Worm (Caenorhabditis elegans) whole organism, L2 larva: ENCODE measurements around the gene Y55F3BR.10.

ENCODE experiments used
- C34F6.9 ChIP-seq: fragments of 150-350 bp; optimal IDR thresholded peaks from 2 replicates; lab custom pipeline; 2014; ENCODE audit warnings: missing biosample characterization, missing genetic modification characterization
- F13H6.1 ChIP-seq: sonication (generic microtip); optimal IDR thresholded peaks from 2 replicates; lab custom pipeline; 2016; ENCODE audit warnings: missing genetic modification characterization, missing compliant biosample characterization
- Y55F3AM.14 ChIP-seq: fragments of 200-800 bp; sonication (Bioruptor generic); optimal IDR thresholded peaks from 2 replicates; lab custom pipeline; 2018; ENCODE audit warnings: mild to moderate bottlenecking, missing genetic modification characterization, missing compliant biosample characterization
- ZK546.5 ChIP-seq: sonication (generic microtip); optimal IDR thresholded peaks from 2 replicates; lab custom pipeline; 2017; ENCODE audit warnings: missing biosample characterization, missing genetic modification characterization
- alr-1 ChIP-seq: fragments of 150-350 bp; optimal IDR thresholded peaks from 2 replicates; lab custom pipeline; 2014; ENCODE audit warnings: missing biosample characterization, missing genetic modification characterization
- aly-2 ChIP-seq: fragments of 150-350 bp; optimal IDR thresholded peaks from 2 replicates; lab custom pipeline; 2014; ENCODE audit warnings: missing biosample characterization, missing genetic modification characterization
- ama-1 ChIP-seq: fragments of 150-350 bp; optimal IDR thresholded peaks from 2 replicates; lab custom pipeline; 2018; ENCODE audit warnings: inconsistent platforms
- ceh-82 ChIP-seq: fragments of 150-350 bp; optimal IDR thresholded peaks from 2 replicates; lab custom pipeline; 2014; ENCODE audit warnings: missing biosample characterization, missing genetic modification characterization
- crh-2 ChIP-seq: sonication (generic microtip); optimal IDR thresholded peaks from 2 replicates; lab custom pipeline; 2017; ENCODE audit warnings: missing biosample characterization, missing genetic modification characterization
- egl-27 ChIP-seq: sonication (generic microtip); optimal IDR thresholded peaks from 3 replicates; lab custom pipeline; 2017; ENCODE audit warnings: missing biosample characterization, missing genetic modification reagents, missing genetic modification characterization
- elt-3 ChIP-seq: sonication (generic microtip); optimal IDR thresholded peaks from 2 replicates; lab custom pipeline; 2017; ENCODE audit warnings: missing biosample characterization, missing genetic modification characterization
- fos-1 ChIP-seq: fragments of 150-350 bp; optimal IDR thresholded peaks from 2 replicates; lab custom pipeline; 2014; ENCODE audit warnings: missing biosample characterization, missing genetic modification characterization
- gmeb-1 ChIP-seq: fragments of 150-350 bp; optimal IDR thresholded peaks from 2 replicates; lab custom pipeline; 2014; ENCODE audit warnings: missing biosample characterization, missing genetic modification characterization
- lin-39 ChIP-seq: fragments of 150-350 bp; optimal IDR thresholded peaks from 2 replicates; lab custom pipeline; 2014; ENCODE audit warnings: missing biosample characterization, missing genetic modification reagents, missing genetic modification characterization
- lsy-2 ChIP-seq, 2 experiments: fragments of 150-350 bp in 1 of 2; sonication (generic microtip) in 1 of 2; optimal IDR thresholded peaks; 2 replicates each; lab custom pipeline; 2014 to 2017; ENCODE audit warnings: missing biosample characterization in 2 of 2, missing genetic modification characterization in 2 of 2
- mdl-1 ChIP-seq, 2 experiments: fragments of 150-350 bp in 1 of 2; sonication (generic microtip) in 1 of 2; optimal IDR thresholded peaks; 2 replicates each; lab custom pipeline; 2017; ENCODE audit warnings: missing biosample characterization in 2 of 2, missing genetic modification characterization in 2 of 2
- nhr-12 ChIP-seq: fragments of 150-350 bp; optimal IDR thresholded peaks from 2 replicates; lab custom pipeline; 2014; ENCODE audit warnings: missing biosample characterization, missing genetic modification characterization
- nhr-129 ChIP-seq: fragments of 150-350 bp; optimal IDR thresholded peaks from 2 replicates; lab custom pipeline; 2014; ENCODE audit warnings: missing biosample characterization, missing genetic modification characterization
- nhr-21 ChIP-seq: fragments of 150-350 bp; optimal IDR thresholded peaks from 2 replicates; lab custom pipeline; 2014; ENCODE audit warnings: missing biosample characterization, missing genetic modification characterization
- nhr-237 ChIP-seq: fragments of 150-350 bp; optimal IDR thresholded peaks from 2 replicates; lab custom pipeline; 2014; ENCODE audit warnings: missing biosample characterization, missing genetic modification characterization
- nhr-25 ChIP-seq: fragments of 150-350 bp; sonication (generic microtip); optimal IDR thresholded peaks from 3 replicates; lab custom pipeline; 2014; ENCODE audit warnings: missing biosample characterization, missing genetic modification characterization
- nhr-77 ChIP-seq: fragments of 150-350 bp; optimal IDR thresholded peaks from 2 replicates; lab custom pipeline; 2014; ENCODE audit warnings: missing biosample characterization, missing genetic modification characterization
- sem-4 ChIP-seq: fragments of 150-350 bp; optimal IDR thresholded peaks from 2 replicates; lab custom pipeline; 2014; ENCODE audit warnings: missing biosample characterization, missing genetic modification reagents, missing genetic modification characterization
- sma-3 ChIP-seq: sonication (generic microtip); optimal IDR thresholded peaks from 2 replicates; lab custom pipeline; 2016; ENCODE audit warnings: missing genetic modification reagents, missing genetic modification characterization, missing compliant biosample characterization
- snpc-4 ChIP-seq: fragments of 150-350 bp; optimal IDR thresholded peaks from 2 replicates; lab custom pipeline; 2014; ENCODE audit warnings: missing biosample characterization, missing genetic modification characterization
- unc-39 ChIP-seq: fragments of 150-350 bp; optimal IDR thresholded peaks from 2 replicates; lab custom pipeline; 2014; ENCODE audit warnings: missing biosample characterization, missing genetic modification characterization
- unc-55 ChIP-seq: fragments of 150-350 bp; sonication (generic microtip); optimal IDR thresholded peaks from 3 replicates; lab custom pipeline; 2014; ENCODE audit warnings: missing biosample characterization, missing genetic modification reagents, missing genetic modification characterization
- unc-62 ChIP-seq: fragments of 150-350 bp; optimal IDR thresholded peaks from 2 replicates; lab custom pipeline; 2014; ENCODE audit warnings: missing biosample characterization, missing genetic modification reagents, missing genetic modification characterization
- zag-1 ChIP-seq: fragments of 150-350 bp; optimal IDR thresholded peaks from 2 replicates; lab custom pipeline; 2014; ENCODE audit warnings: missing biosample characterization, missing genetic modification characterization
- ztf-1 ChIP-seq: fragments of 200-800 bp; sonication (Bioruptor generic); conservative IDR thresholded peaks from 2 replicates; pipeline ENCODE4 v1.3.6; 2022; ENCODE audit warnings: missing genetic modification characterization, missing compliant biosample characterization
- ztf-11 ChIP-seq: sonication (generic microtip); optimal IDR thresholded peaks from 2 replicates; lab custom pipeline; 2017; ENCODE audit warnings: missing biosample characterization, missing genetic modification characterization
- ztf-4 ChIP-seq: fragments of 150-350 bp; optimal IDR thresholded peaks from 2 replicates; lab custom pipeline; 2014; ENCODE audit warnings: missing biosample characterization, missing genetic modification characterization

The Y55F3BR.10 gene

DNA sequence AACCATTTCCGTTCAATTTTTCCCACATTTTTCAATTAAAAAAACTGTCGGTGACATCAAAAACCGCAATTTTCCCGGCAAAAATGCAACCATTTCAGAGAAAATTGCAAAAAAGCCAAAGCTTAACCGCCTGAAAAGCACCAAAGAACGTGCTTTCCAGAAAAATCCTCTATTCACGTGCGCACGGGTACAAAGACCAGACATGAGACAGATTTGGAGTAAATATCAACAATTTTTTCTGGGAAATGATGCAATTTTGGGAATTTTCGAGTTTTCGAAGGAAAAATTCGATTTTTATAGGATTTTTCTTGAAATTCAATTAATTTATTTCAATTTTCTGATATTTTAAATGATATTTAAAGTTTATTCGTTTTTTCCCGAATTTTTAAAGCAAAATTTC is 3.1 kb upstream of the Y55F3BR.10 start:
- TF ChIP-seq C34F6.9 (tag; lab: Kevin White, UChicago) (peak; percentile 41), lin-39 (no peak), nhr-129 (peak; percentile 86)

DNA sequence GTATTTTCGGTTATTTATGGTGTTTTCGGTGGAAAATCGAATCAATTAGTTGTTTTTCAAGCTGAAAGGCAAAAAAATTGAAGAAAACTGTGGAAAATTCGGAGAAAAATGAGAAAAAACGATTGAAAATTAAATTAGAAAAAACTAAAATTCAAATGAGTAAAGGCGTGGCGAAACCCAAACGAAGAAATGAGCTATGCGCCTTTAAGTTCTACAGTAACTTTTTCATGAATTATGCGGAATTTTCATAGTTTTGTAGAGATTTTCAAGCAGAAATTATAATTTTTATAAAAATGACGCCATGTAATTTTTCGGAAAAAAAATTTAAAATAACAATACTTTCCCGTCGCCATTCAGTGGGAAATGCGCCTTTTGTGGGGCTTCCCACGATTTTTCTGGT is 2.5 kb upstream of the Y55F3BR.10 start:
- no peak for TF ChIP-seq sma-3 (GFP tag; lab: Kevin White, UChicago)
- no peak for TF ChIP-seq alr-1
- TF ChIP-seq snpc-4 (tag; lab: Kevin White, UChicago) = no peak
- no peak for TF ChIP-seq lsy-2 (tag; optimal IDR thresholded peaks at IDR 0.05; lab: Kevin White, UChicago)
- no peak for TF ChIP-seq gmeb-1 (tag; lab: Kevin White, UChicago)
- no peak for TF ChIP-seq ama-1 (lab: Kevin White, UChicago)
- no peak for TF ChIP-seq ztf-11 (tag; lab: Kevin White, UChicago)
- no peak for TF ChIP-seq fos-1 (tag; lab: Kevin White, UChicago)
- TF ChIP-seq nhr-12 (tag; lab: Kevin White, UChicago) = no peak
- TF ChIP-seq crh-2 (tag; lab: Kevin White, UChicago) = no peak
- TF ChIP-seq nhr-77 (tag; lab: Kevin White, UChicago) = no peak
- no peak for TF ChIP-seq nhr-237 (tag; lab: Kevin White, UChicago)
- no peak for TF ChIP-seq ztf-4
- no peak for TF ChIP-seq Y55F3AM.14 (GFP tag; lab: Kevin White, UChicago)
- no peak for TF ChIP-seq elt-3 (tag; lab: Kevin White, UChicago)
- no peak for TF ChIP-seq mdl-1 (tag; optimal IDR thresholded peaks at IDR 0.05; lab: Kevin White, UChicago)
- no peak for TF ChIP-seq lin-39

DNA sequence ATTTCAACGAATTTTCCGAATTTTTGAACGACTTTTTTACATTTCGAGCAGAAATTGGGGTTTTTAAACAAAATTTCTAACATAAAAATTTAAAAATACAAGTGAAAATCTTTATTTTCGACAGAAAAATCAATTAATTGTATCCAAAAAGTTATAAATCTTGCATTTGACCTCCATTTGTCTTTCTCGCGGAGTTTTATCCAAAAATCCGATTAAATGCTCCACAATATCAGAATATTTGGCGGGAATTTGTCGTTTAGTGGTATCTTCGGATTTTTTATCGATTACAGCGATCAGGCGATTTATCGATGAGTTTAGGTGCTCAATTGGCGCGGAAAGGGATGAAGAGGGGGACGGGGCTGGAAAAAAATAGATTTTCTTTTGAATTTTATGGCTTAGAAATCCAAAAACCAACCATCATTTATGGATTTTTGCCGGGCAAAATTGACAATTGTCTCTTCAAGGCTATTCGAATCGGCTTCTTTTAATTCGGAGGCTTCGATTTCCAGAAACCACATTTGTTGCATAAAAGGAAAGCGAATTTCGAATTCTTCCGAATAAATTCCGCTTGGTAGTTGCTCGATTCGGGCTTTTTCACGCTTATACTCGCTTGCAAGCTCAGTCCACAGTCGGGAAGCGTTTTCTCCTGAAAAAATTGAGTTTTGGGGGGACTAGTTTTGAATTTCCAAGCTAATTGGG is 1.8 kb upstream of the Y55F3BR.10 start:
- no peak for TF ChIP-seq nhr-237 (tag; lab: Kevin White, UChicago)
- TF ChIP-seq zag-1 (tag; lab: Kevin White, UChicago) = no peak
- TF ChIP-seq snpc-4 (tag; lab: Kevin White, UChicago) = no peak
- no peak for TF ChIP-seq ztf-1 (GFP tag; lab: Robert Waterston, UW)
- no peak for TF ChIP-seq egl-27 (tag; lab: Kevin White, UChicago)
- TF ChIP-seq unc-39 = no peak
- TF ChIP-seq nhr-25 (tag; lab: Kevin White, UChicago) = no peak
- TF ChIP-seq aly-2 = no peak
- no peak for TF ChIP-seq lin-39
- TF ChIP-seq F13H6.1 (tag; lab: Kevin White, UChicago) = no peak
- TF ChIP-seq ZK546.5 (tag; lab: Kevin White, UChicago) = no peak
- TF ChIP-seq nhr-77 (tag; lab: Kevin White, UChicago) = no peak
- TF ChIP-seq ceh-82 (tag; lab: Kevin White, UChicago) = no peak
- TF ChIP-seq ztf-4 = no peak
- no peak for TF ChIP-seq unc-55 (GFP tag; lab: Kevin White, UChicago)
- TF ChIP-seq crh-2 (tag; lab: Kevin White, UChicago) = no peak
- no peak for TF ChIP-seq sma-3 (GFP tag; lab: Kevin White, UChicago)
- no peak for TF ChIP-seq sem-4 (tag; lab: Kevin White, UChicago)
- TF ChIP-seq ama-1 (lab: Kevin White, UChicago) = no peak
- TF ChIP-seq nhr-12 (tag; lab: Kevin White, UChicago) = no peak

DNA sequence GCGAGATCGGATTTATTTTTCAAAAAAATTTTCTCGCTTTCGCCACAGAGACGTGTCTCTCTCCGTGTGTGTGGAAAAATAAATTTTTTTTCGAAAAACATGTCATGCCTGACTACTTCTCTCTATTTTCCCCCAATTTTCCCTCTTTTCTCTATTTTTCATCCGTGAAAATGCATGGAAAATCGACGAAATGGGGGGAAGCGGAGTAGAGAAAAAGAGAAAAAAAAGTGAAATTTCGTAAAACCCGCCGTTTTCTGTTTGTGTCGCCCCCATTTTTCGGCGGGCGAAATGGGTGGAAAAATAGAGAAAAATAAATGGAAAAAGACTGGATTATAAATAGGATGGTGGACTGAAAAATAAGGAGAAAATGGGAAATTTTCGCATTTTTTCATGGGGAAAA is 1.3 kb downstream of the Y55F3BR.10 start:
- TF ChIP-seq C34F6.9 (tag; lab: Kevin White, UChicago) = peak; percentile 20
- no peak for TF ChIP-seq elt-3 (tag; lab: Kevin White, UChicago)
- no peak for TF ChIP-seq alr-1
- TF ChIP-seq lsy-2 (tag; optimal IDR thresholded peaks at IDR 0.05; lab: Kevin White, UChicago) = peak in 1 of 2 experiments; percentile 1

DNA sequence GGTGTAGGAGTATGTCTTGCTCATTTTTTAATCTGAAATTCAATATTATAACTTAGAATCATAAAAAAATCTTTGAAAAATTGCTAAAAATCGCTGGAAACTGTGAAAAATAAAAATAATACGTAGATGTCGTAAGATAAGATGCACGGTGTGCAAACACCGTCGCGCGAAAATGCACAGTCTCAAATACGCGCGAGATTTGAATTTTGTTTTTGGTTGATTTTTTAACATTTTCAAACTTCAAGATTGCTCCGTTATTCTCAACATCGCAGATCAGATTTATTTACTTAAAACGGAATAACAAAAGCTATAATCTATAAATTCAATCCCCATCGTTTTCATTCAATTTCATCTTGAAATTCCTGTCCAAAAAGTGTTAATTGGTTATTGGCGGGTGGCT is 9.9 kb downstream of the Y55F3BR.10 start, which contains the start of gene Y55F3BR.6:
Gene Y55F3BR.6, minus strand, starts transcription at position 32 of the 400 bp plus-strand sequence.
- TF ChIP-seq nhr-21 (tag; lab: Kevin White, UChicago) (no peak), snpc-4 (tag; lab: Kevin White, UChicago) (no peak), nhr-12 (tag; lab: Kevin White, UChicago) (no peak), lin-39 (no peak), alr-1 (no peak), unc-62 (GFP tag; lab: Kevin White, UChicago) (no peak), mdl-1 (tag; optimal IDR thresholded peaks at IDR 0.05; lab: Kevin White, UChicago) (no peak), F13H6.1 (tag; lab: Kevin White, UChicago) (no peak), unc-39 (no peak)
